Worm (Caenorhabditis elegans): ENCODE measurements around the gene C42C1.12.

C42C1.12 gene

DNA sequence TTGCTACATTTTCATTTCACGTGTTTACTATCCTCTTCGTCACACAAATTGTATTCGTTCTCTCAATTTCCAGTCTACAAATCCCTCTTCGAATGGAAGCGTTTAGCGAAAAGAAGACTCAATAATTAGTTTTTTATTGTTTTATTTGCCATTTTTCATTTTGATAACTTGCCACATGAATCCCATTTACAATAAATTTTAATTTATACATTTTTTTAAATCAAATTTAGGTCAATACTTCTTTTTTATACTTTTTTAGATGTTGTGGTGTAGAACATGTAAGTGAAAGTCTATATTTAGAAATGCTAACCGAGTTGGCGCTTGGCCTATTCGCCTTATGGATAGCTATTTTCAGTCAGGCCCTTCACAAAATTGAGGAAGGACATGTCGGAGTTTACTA is 5.6 kb upstream of the C42C1.12 start, which contains the start of gene erl-1:
TSS of gene erl-1 (plus strand) at position 301 of the 400 bp plus-strand sequence.
- TF ChIP-seq sea-2 (GFP tag; IDR thresholded peaks at IDR 0.05) (no peak), ztf-26 (tag; optimal IDR thresholded peaks at IDR 0.05) (no peak), B0019.2 (GFP tag; conservative IDR thresholded peaks at IDR 0.05) (no peak)

DNA sequence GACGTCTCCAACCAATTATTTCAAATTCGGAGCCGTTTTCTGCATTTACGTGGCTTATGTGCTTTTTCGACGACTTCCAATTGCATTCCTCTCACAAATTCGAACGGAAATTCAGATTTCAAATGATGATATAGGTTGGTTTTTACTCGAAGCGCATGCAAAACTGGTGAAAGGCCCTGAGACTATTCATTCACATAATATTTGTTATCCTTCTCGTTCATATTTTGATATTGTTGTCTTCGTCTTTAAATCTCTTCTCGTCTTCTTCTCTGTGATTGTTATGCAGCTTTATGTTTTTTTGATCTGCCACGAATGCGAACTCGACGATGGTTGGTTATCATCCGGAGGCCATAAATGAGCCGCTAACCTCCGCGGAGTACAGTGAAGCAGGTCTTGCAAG is 866 bp upstream of the C42C1.12 start, which contains the start of gene hpo-12:
TSS of gene hpo-12 (plus strand) at position 301 of the 400 bp plus-strand sequence.
- no peak for TF ChIP-seq hmg-20 (GFP tag; IDR thresholded peaks at IDR 0.05)
- TF ChIP-seq K12H6.12 (tag; optimal IDR thresholded peaks at IDR 0.05): no peak
- TF ChIP-seq akir-1 (GFP tag; optimal IDR thresholded peaks at IDR 0.05): no peak
- no peak for TF ChIP-seq hlh-12 (tag; optimal IDR thresholded peaks at IDR 0.05)
- TF ChIP-seq tbx-9 (tag; optimal IDR thresholded peaks at IDR 0.05; ENCODE audit: borderline replicate concordance): no peak
- TF ChIP-seq nhr-90 (tag; optimal IDR thresholded peaks at IDR 0.05): no peak
- no peak for TF ChIP-seq madf-10 (tag; optimal IDR thresholded peaks at IDR 0.05)
- TF ChIP-seq unc-130 (GFP tag; optimal IDR thresholded peaks at IDR 0.05): no peak
- no peak for TF ChIP-seq lsy-27 (tag; optimal IDR thresholded peaks at IDR 0.05; ENCODE audit: borderline replicate concordance, insufficient read depth)
- no peak for TF ChIP-seq ccch-3 (GFP tag; optimal IDR thresholded peaks at IDR 0.05)
- TF ChIP-seq die-1 (tag; optimal IDR thresholded peaks at IDR 0.05): no peak
- no peak for TF ChIP-seq mel-28 (tag; optimal IDR thresholded peaks at IDR 0.05; ENCODE audit: borderline replicate concordance)
- TF ChIP-seq egl-18 (GFP tag; IDR thresholded peaks at IDR 0.05): no peak
- no peak for TF ChIP-seq F57C9.4 (tag; optimal IDR thresholded peaks at IDR 0.05)
- TF ChIP-seq B0019.2 (GFP tag; conservative IDR thresholded peaks at IDR 0.05): no peak

DNA sequence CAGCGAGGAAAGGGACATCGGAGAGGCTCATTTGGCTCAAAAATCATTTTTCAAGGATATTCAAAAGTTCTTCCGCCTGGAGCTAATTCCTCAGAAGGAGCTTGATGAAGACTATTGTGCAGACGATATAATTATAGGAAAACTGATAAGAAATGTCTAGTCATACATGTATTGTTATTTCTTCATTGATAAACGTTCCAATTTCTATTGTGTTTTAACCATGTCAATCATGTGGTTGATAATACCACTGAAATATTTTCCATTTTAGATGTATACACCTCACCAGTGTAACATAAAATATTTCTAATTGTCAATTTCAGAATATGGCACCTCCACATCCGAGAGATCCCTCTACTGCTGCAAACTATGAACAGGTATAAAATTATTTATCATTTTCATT is 2.7 kb downstream of the C42C1.12 start, which contains the start of gene ltah-1.1:
TSS of gene ltah-1.1 (plus strand) at position 283 of the 400 bp plus-strand sequence.
- no peak for TF ChIP-seq Y79H2A.3 (GFP tag; conservative IDR thresholded peaks at IDR 0.05)
- TF ChIP-seq egl-18 (GFP tag; IDR thresholded peaks at IDR 0.05): no peak
- TF ChIP-seq ceh-40 (GFP tag; IDR thresholded peaks at IDR 0.05): no peak
- peak; percentile 2 to 23 for TF ChIP-seq let-607 (tag; optimal IDR thresholded peaks at IDR 0.05)
- peak; percentile 55 for TF ChIP-seq nhr-80 (tag; optimal IDR thresholded peaks at IDR 0.05)
- no peak for TF ChIP-seq F39B2.1 (GFP tag; IDR thresholded peaks at IDR 0.05)
- no peak for TF ChIP-seq Y53F4B.3 (GFP tag; IDR thresholded peaks at IDR 0.05)

DNA sequence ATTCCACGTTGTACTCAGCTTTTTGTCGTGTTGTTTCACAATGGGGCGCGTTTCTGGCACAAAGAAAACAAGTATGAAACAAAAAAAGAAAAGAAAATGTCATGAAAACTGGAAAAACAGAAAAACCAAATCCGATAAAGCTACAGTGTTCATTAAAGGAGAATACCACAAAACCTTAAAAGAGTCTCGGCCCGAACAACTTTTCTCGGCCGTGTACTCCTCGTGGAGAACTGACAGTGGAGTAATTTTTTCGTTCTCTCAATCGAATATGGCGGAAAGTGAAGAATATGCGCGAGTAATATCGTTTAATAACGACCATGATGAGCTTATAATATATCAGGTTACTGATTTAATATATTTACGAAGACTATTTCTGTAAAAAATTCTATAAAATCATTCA is 3.5 kb downstream of the C42C1.12 start, which contains the start of the genes tag-335 and vkmt-1:
TSS of gene tag-335 (minus strand) at position 88 of the 400 bp plus-strand sequence.
TSS of gene vkmt-1 (plus strand) at position 219 of the 400 bp plus-strand sequence.
- TF ChIP-seq F33H1.4 (GFP tag; IDR thresholded peaks at IDR 0.05) (peak; percentile 77), zfh-2 (GFP tag; conservative IDR thresholded peaks at IDR 0.05) (no peak), dox-1 (GFP tag; IDR thresholded peaks at IDR 0.05) (0 out of 2 replicates have a peak, but pooled peaks have one; percentile 17), madf-6 (GFP tag; IDR thresholded peaks at IDR 0.05) (peak; percentile 68; the same call in 1 of the 2 replicates), ztf-18 (tag; optimal IDR thresholded peaks at IDR 0.05) (no peak), ceh-58 (GFP tag; IDR thresholded peaks at IDR 0.05) (no peak), repo-1 (tag; optimal IDR thresholded peaks at IDR 0.05) (no peak), bed-1 (GFP tag; IDR thresholded peaks at IDR 0.05) (no peak), B0019.2 (GFP tag; conservative IDR thresholded peaks at IDR 0.05) (no peak), aptf-2 (GFP tag; conservative IDR thresholded peaks at IDR 0.05) (no peak), efl-1 (GFP tag; optimal IDR thresholded peaks at IDR 0.05) (no peak), sdz-38 (tag; optimal IDR thresholded peaks at IDR 0.05) (no peak), F37B4.10 (GFP tag; IDR thresholded peaks at IDR 0.05) (no peak), K12H6.12 (tag; optimal IDR thresholded peaks at IDR 0.05) (no peak), tbx-9 (tag; optimal IDR thresholded peaks at IDR 0.05; ENCODE audit: borderline replicate concordance) (no peak), nhr-90 (tag; optimal IDR thresholded peaks at IDR 0.05) (no peak), snpc-1.3 (tag; optimal IDR thresholded peaks at IDR 0.05; ENCODE audit: insufficient read depth) (peak; percentile 24), B0261.1 (tag; optimal IDR thresholded peaks at IDR 0.05) (no peak), let-607 (tag; optimal IDR thresholded peaks at IDR 0.05) (peak in 1 of 2 experiments; percentile 16), ccch-3 (GFP tag; optimal IDR thresholded peaks at IDR 0.05) (no peak), snpc-3.4 (tag; optimal IDR thresholded peaks at IDR 0.05) (no peak), F57A8.1 (GFP tag; optimal IDR thresholded peaks at IDR 0.05) (no peak), snpc-1.1 (tag; optimal IDR thresholded peaks at IDR 0.05; ENCODE audit: insufficient read depth) (no peak), ets-4 (GFP tag; optimal IDR thresholded peaks at IDR 0.05) (no peak), hmg-20 (GFP tag; IDR thresholded peaks at IDR 0.05) (no peak), madf-8 (GFP tag; conservative IDR thresholded peaks at IDR 0.05) (peak; percentile 11; the same call in 1 of the 2 replicates), lsy-27 (tag; optimal IDR thresholded peaks at IDR 0.05; ENCODE audit: borderline replicate concordance, insufficient read depth) (no peak)

Measured in whole organism, young adult.